Worm (Caenorhabditis elegans) whole organism, L1 larva: Measurements from ENCODE around the gene sre-42.

Experiments used
- alr-1 ChIP-seq: fragments of 200-800 bp; sonication (Bioruptor generic); optimal IDR thresholded peaks from 2 replicates; lab custom pipeline; 2018; ENCODE audit warnings: borderline replicate concordance, mild to moderate bottlenecking, missing genetic modification characterization, missing compliant biosample characterization
- blmp-1 ChIP-seq: fragments of 150-350 bp; optimal IDR thresholded peaks from 2 replicates; lab custom pipeline; 2014; ENCODE audit warnings: missing biosample characterization, missing genetic modification characterization
- egl-27 ChIP-seq, 2 experiments: fragments of 150-350 bp in 1 of 2; sonication (generic microtip); optimal IDR thresholded peaks; 3 replicates each; lab custom pipeline; 2017 to 2018; ENCODE audit warnings: missing biosample characterization in 2 of 2, missing genetic modification characterization in 2 of 2, missing genetic modification reagents in 2 of 2
- lin-14 ChIP-seq: fragments of 200-800 bp; sonication (Bioruptor generic); optimal IDR thresholded peaks from 2 replicates; lab custom pipeline; 2018; ENCODE audit warnings: mild to moderate bottlenecking, missing genetic modification characterization, moderate library complexity, missing compliant biosample characterization
- vab-15 ChIP-seq: sonication (generic microtip); optimal IDR thresholded peaks from 2 replicates; lab custom pipeline; 2017; ENCODE audit warnings: missing genotype, mild to moderate bottlenecking, missing genetic modification characterization, missing compliant biosample characterization

ce11 chrII:12435202-12435872, 48.7 kb upstream of the sre-42 start:
- TF ChIP-seq lin-14 (GFP tag; lab: Kevin White, UChicago) (no peak), vab-15 (tag; lab: Kevin White, UChicago) (no peak), blmp-1 (no peak), egl-27 (tag; optimal IDR thresholded peaks at IDR 0.05; lab: Kevin White, UChicago) (no peak), alr-1 (tag; lab: Kevin White, UChicago) (no peak)
